Worm (Caenorhabditis elegans): ENCODE data around the gene srw-6.

The srw-6 gene

ce11 chrV:3832103-3832502 lies 23.7 kb downstream of the srw-6 start:
- no peak for TF ChIP-seq flt-1 (GFP tag; IDR thresholded peaks at IDR 0.05)
- no peak for TF ChIP-seq T22C8.4 (GFP tag; IDR thresholded peaks at IDR 0.05)
- no peak for TF ChIP-seq tab-1 (GFP tag; IDR thresholded peaks at IDR 0.05)
- no peak for TF ChIP-seq ref-1 (GFP tag; conservative IDR thresholded peaks at IDR 0.05)
- no peak for TF ChIP-seq klf-2 (GFP tag; conservative IDR thresholded peaks at IDR 0.05)
- no peak for TF ChIP-seq ztf-29 (GFP tag; IDR thresholded peaks at IDR 0.05)
- no peak for TF ChIP-seq med-1 (GFP tag; optimal IDR thresholded peaks at IDR 0.05; ENCODE audit: insufficient read depth)

- TF ChIP-seq tab-1 (GFP tag; IDR thresholded peaks at IDR 0.05) (no peak), klf-2 (GFP tag; conservative IDR thresholded peaks at IDR 0.05) (no peak), flt-1 (GFP tag; IDR thresholded peaks at IDR 0.05) (no peak), ref-1 (GFP tag; conservative IDR thresholded peaks at IDR 0.05) (no peak), ztf-23 (GFP tag; IDR thresholded peaks at IDR 0.05) (no peak), ztf-29 (GFP tag; IDR thresholded peaks at IDR 0.05) (no peak), med-1 (GFP tag; optimal IDR thresholded peaks at IDR 0.05; ENCODE audit: insufficient read depth) (no peak), T22C8.4 (GFP tag; IDR thresholded peaks at IDR 0.05) (no peak), cog-1 (tag; optimal IDR thresholded peaks at IDR 0.05) (no peak)
Observed at ce11 chrV:3832661-3833060, 24.2 kb downstream of the srw-6 start.

- TF ChIP-seq T22C8.4 (GFP tag; IDR thresholded peaks at IDR 0.05): no peak
- no peak for TF ChIP-seq ztf-23 (GFP tag; IDR thresholded peaks at IDR 0.05)
- TF ChIP-seq cog-1 (tag; optimal IDR thresholded peaks at IDR 0.05): no peak
- no peak for TF ChIP-seq flt-1 (GFP tag; IDR thresholded peaks at IDR 0.05)
Observed at ce11 chrV:3841462-3841861, 33.0 kb downstream of the srw-6 start.

ce11 chrV:3843926-3844325 lies 35.5 kb downstream of the srw-6 start, which contains the start of gene ugt-32:
ugt-32 (minus strand) TSS chrV:3844007.
- no peak for TF ChIP-seq tab-1 (GFP tag; IDR thresholded peaks at IDR 0.05)
- TF ChIP-seq flt-1 (GFP tag; IDR thresholded peaks at IDR 0.05): no peak
- TF ChIP-seq med-1 (GFP tag; optimal IDR thresholded peaks at IDR 0.05; ENCODE audit: insufficient read depth): no peak
- TF ChIP-seq cog-1 (tag; optimal IDR thresholded peaks at IDR 0.05): no peak
- TF ChIP-seq klf-2 (GFP tag; conservative IDR thresholded peaks at IDR 0.05): no peak

ce11 chrV:3847268-3847667 lies 38.8 kb downstream of the srw-6 start, which contains the start of gene nhr-185:
nhr-185 (minus strand) TSS chrV:3847368.
- TF ChIP-seq ref-1 (GFP tag; conservative IDR thresholded peaks at IDR 0.05): no peak
- TF ChIP-seq ztf-29 (GFP tag; IDR thresholded peaks at IDR 0.05): no peak
- no peak for TF ChIP-seq tab-1 (GFP tag; IDR thresholded peaks at IDR 0.05)
- TF ChIP-seq med-1 (GFP tag; optimal IDR thresholded peaks at IDR 0.05; ENCODE audit: insufficient read depth): no peak
- TF ChIP-seq cog-1 (tag; optimal IDR thresholded peaks at IDR 0.05): no peak
- no peak for TF ChIP-seq klf-2 (GFP tag; conservative IDR thresholded peaks at IDR 0.05)
- TF ChIP-seq ztf-23 (GFP tag; IDR thresholded peaks at IDR 0.05): no peak
- no peak for TF ChIP-seq T22C8.4 (GFP tag; IDR thresholded peaks at IDR 0.05)
- TF ChIP-seq flt-1 (GFP tag; IDR thresholded peaks at IDR 0.05): no peak

- no peak for TF ChIP-seq ztf-23 (GFP tag; IDR thresholded peaks at IDR 0.05)
- TF ChIP-seq cog-1 (tag; optimal IDR thresholded peaks at IDR 0.05): no peak
- TF ChIP-seq ztf-29 (GFP tag; IDR thresholded peaks at IDR 0.05): no peak
- no peak for TF ChIP-seq ref-1 (GFP tag; conservative IDR thresholded peaks at IDR 0.05)
- no peak for TF ChIP-seq tab-1 (GFP tag; IDR thresholded peaks at IDR 0.05)
- no peak for TF ChIP-seq med-1 (GFP tag; optimal IDR thresholded peaks at IDR 0.05; ENCODE audit: insufficient read depth)
- no peak for TF ChIP-seq flt-1 (GFP tag; IDR thresholded peaks at IDR 0.05)
- TF ChIP-seq T22C8.4 (GFP tag; IDR thresholded peaks at IDR 0.05): no peak
- no peak for TF ChIP-seq klf-2 (GFP tag; conservative IDR thresholded peaks at IDR 0.05)
Observed at ce11 chrV:3851760-3852159, 43.3 kb downstream of the srw-6 start.

ce11 chrV:3854847-3855246 lies 46.4 kb downstream of the srw-6 start, which contains the start of gene nhr-186:
nhr-186 (minus strand) TSS chrV:3854947.
- TF ChIP-seq ztf-29 (GFP tag; IDR thresholded peaks at IDR 0.05) (no peak), ref-1 (GFP tag; conservative IDR thresholded peaks at IDR 0.05) (no peak), cog-1 (tag; optimal IDR thresholded peaks at IDR 0.05) (no peak), klf-2 (GFP tag; conservative IDR thresholded peaks at IDR 0.05) (no peak), T22C8.4 (GFP tag; IDR thresholded peaks at IDR 0.05) (no peak), flt-1 (GFP tag; IDR thresholded peaks at IDR 0.05) (no peak), ztf-23 (GFP tag; IDR thresholded peaks at IDR 0.05) (no peak), med-1 (GFP tag; optimal IDR thresholded peaks at IDR 0.05; ENCODE audit: insufficient read depth) (no peak), tab-1 (GFP tag; IDR thresholded peaks at IDR 0.05) (no peak)

- no peak for TF ChIP-seq tab-1 (GFP tag; IDR thresholded peaks at IDR 0.05)
- TF ChIP-seq ztf-23 (GFP tag; IDR thresholded peaks at IDR 0.05): no peak
- TF ChIP-seq cog-1 (tag; optimal IDR thresholded peaks at IDR 0.05): no peak
- TF ChIP-seq T22C8.4 (GFP tag; IDR thresholded peaks at IDR 0.05): no peak
- TF ChIP-seq ztf-29 (GFP tag; IDR thresholded peaks at IDR 0.05): no peak
- TF ChIP-seq med-1 (GFP tag; optimal IDR thresholded peaks at IDR 0.05; ENCODE audit: insufficient read depth): no peak
Observed at ce11 chrV:3855916-3856315, 47.5 kb downstream of the srw-6 start.

ce11 chrV:3857778-3858177 lies 49.3 kb downstream of the srw-6 start, which contains the start of gene nhr-188:
nhr-188 (minus strand) TSS chrV:3857861.
- TF ChIP-seq ztf-29 (GFP tag; IDR thresholded peaks at IDR 0.05): no peak
- no peak for TF ChIP-seq cog-1 (tag; optimal IDR thresholded peaks at IDR 0.05)
- TF ChIP-seq klf-2 (GFP tag; conservative IDR thresholded peaks at IDR 0.05): no peak
- TF ChIP-seq ref-1 (GFP tag; conservative IDR thresholded peaks at IDR 0.05): no peak
- TF ChIP-seq ztf-23 (GFP tag; IDR thresholded peaks at IDR 0.05): no peak
- no peak for TF ChIP-seq flt-1 (GFP tag; IDR thresholded peaks at IDR 0.05)
- no peak for TF ChIP-seq tab-1 (GFP tag; IDR thresholded peaks at IDR 0.05)
- TF ChIP-seq T22C8.4 (GFP tag; IDR thresholded peaks at IDR 0.05): no peak
- TF ChIP-seq med-1 (GFP tag; optimal IDR thresholded peaks at IDR 0.05; ENCODE audit: insufficient read depth): no peak

ce11 chrV:3860123-3860522 lies 51.7 kb downstream of the srw-6 start, which contains the start of gene nhr-189:
nhr-189 (minus strand) TSS chrV:3860243.
- TF ChIP-seq ztf-29 (GFP tag; IDR thresholded peaks at IDR 0.05) (no peak), T22C8.4 (GFP tag; IDR thresholded peaks at IDR 0.05) (no peak), med-1 (GFP tag; optimal IDR thresholded peaks at IDR 0.05; ENCODE audit: insufficient read depth) (no peak), flt-1 (GFP tag; IDR thresholded peaks at IDR 0.05) (no peak), ztf-23 (GFP tag; IDR thresholded peaks at IDR 0.05) (no peak), ref-1 (GFP tag; conservative IDR thresholded peaks at IDR 0.05) (no peak), klf-2 (GFP tag; conservative IDR thresholded peaks at IDR 0.05) (no peak), cog-1 (tag; optimal IDR thresholded peaks at IDR 0.05) (no peak), tab-1 (GFP tag; IDR thresholded peaks at IDR 0.05) (no peak)
